Worm (Caenorhabditis elegans): ENCODE results near the gene F44E2.4.
A peak's percentile ranks its signal among the peaks of the same experiment; 100 is the strongest.

F44E2.4 gene

DNA sequence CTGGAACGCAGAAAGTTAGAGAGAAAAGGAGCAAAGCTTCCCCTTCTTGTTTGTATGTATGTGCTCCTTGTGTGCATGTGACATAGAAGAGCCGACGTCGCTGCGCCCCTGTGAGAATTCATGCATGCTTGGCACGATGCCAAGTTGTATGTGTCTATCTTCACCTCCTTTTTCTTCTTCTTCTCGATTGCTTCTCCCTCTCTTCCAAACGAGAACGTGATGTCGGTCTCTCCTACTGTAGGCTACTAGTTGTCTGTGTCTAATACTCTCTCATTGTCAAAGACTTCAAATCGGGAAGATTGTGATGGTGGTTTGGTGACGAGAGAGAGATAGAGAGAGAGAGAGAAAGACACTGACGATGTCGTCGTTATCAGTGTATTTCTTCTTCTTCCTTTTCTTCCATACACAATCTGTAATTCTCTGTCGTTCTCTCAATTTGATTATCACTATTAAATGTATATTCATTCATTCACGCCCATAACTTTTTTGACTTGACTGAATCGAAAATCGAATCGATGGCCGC is 41.0 kb downstream of the F44E2.4 start (continued):
- no peak for TF ChIP-seq efl-1 (GFP tag; optimal IDR thresholded peaks at IDR 0.05)
- TF ChIP-seq snpc-1.1 (tag; optimal IDR thresholded peaks at IDR 0.05; ENCODE audit: insufficient read depth), result no peak
- peak; percentile 16 for TF ChIP-seq F52B5.7 (tag; optimal IDR thresholded peaks at IDR 0.05)
- TF ChIP-seq egl-18 (GFP tag; IDR thresholded peaks at IDR 0.05), result no peak
- 0 out of 2 replicates have a peak, but pooled peaks have one; percentile 17 for TF ChIP-seq pbrm-1 (GFP tag; IDR thresholded peaks at IDR 0.05)
- TF ChIP-seq Y67H2A.10 (GFP tag; conservative IDR thresholded peaks at IDR 0.05), result no peak
- TF ChIP-seq B0336.3 (GFP tag; IDR thresholded peaks at IDR 0.05), result peak; percentile 81
- no peak for TF ChIP-seq madf-8 (GFP tag; conservative IDR thresholded peaks at IDR 0.05)
- no peak for TF ChIP-seq zim-3 (tag; optimal IDR thresholded peaks at IDR 0.05)
- no peak for TF ChIP-seq Y53G8AR.9 (GFP tag; conservative IDR thresholded peaks at IDR 0.05)
- no peak for TF ChIP-seq ama-1 (optimal IDR thresholded peaks at IDR 0.05)
- TF ChIP-seq ama-1 (GFP tag; optimal IDR thresholded peaks at IDR 0.05), result no peak
- TF ChIP-seq lir-1 (GFP tag; conservative IDR thresholded peaks at IDR 0.05), result no peak
- no peak for TF ChIP-seq rcor-1 (GFP tag; IDR thresholded peaks at IDR 0.05)
- no peak for TF ChIP-seq tbx-9 (tag; optimal IDR thresholded peaks at IDR 0.05; ENCODE audit: borderline replicate concordance)
- TF ChIP-seq dox-1 (GFP tag; IDR thresholded peaks at IDR 0.05), result peak; percentile 87
- TF ChIP-seq nhr-179 (tag; optimal IDR thresholded peaks at IDR 0.05), result no peak
- peak; percentile 65 for TF ChIP-seq C06A6.2 (GFP tag; conservative IDR thresholded peaks at IDR 0.05)
- peak; percentile 55 for TF ChIP-seq cebp-1 (GFP tag; IDR thresholded peaks at IDR 0.05)
- TF ChIP-seq cebp-1 (tag; optimal IDR thresholded peaks at IDR 0.05), result peak; percentile 81
- no peak for TF ChIP-seq sea-2 (GFP tag; IDR thresholded peaks at IDR 0.05)
- TF ChIP-seq snpc-4 (GFP tag; optimal IDR thresholded peaks at IDR 0.05), result peak; percentile 22
- TF ChIP-seq snpc-4 (tag; optimal IDR thresholded peaks at IDR 0.05), result peak; percentile 29 to 69 (median 43)
- no peak for TF ChIP-seq mxl-1 (tag; optimal IDR thresholded peaks at IDR 0.05)
- no peak for TF ChIP-seq ceh-40 (GFP tag; IDR thresholded peaks at IDR 0.05)
- no peak for TF ChIP-seq B0035.1 (tag; optimal IDR thresholded peaks at IDR 0.05)
- TF ChIP-seq athp-1 (tag; optimal IDR thresholded peaks at IDR 0.05), result no peak
- TF ChIP-seq T26A5.8 (tag; optimal IDR thresholded peaks at IDR 0.05), result no peak
- no peak for TF ChIP-seq cebp-2 (GFP tag; IDR thresholded peaks at IDR 0.05)
- TF ChIP-seq xnd-1 (tag; optimal IDR thresholded peaks at IDR 0.05), result no peak
- no peak for TF ChIP-seq lsy-27 (tag; optimal IDR thresholded peaks at IDR 0.05; ENCODE audit: borderline replicate concordance, insufficient read depth)
- no peak for TF ChIP-seq nhr-120 (GFP tag; IDR thresholded peaks at IDR 0.05)
- TF ChIP-seq ceh-79 (tag; optimal IDR thresholded peaks at IDR 0.05), result no peak
- TF ChIP-seq snpc-3.4 (tag; optimal IDR thresholded peaks at IDR 0.05), result no peak
- no peak for TF ChIP-seq ccch-3 (GFP tag; optimal IDR thresholded peaks at IDR 0.05)
- TF ChIP-seq B0261.1 (tag; optimal IDR thresholded peaks at IDR 0.05), result no peak
- TF ChIP-seq Y56A3A.18 (GFP tag; IDR thresholded peaks at IDR 0.05), result no peak
- no peak for TF ChIP-seq hlh-26 (GFP tag; conservative IDR thresholded peaks at IDR 0.05)
- TF ChIP-seq lag-1 (GFP tag; IDR thresholded peaks at IDR 0.05), result no peak
- no peak for TF ChIP-seq sdz-38 (tag; optimal IDR thresholded peaks at IDR 0.05)
- peak; percentile 99 for TF ChIP-seq nhr-80 (tag; optimal IDR thresholded peaks at IDR 0.05)
- TF ChIP-seq ztf-26 (tag; optimal IDR thresholded peaks at IDR 0.05), result peak; percentile 77
- TF ChIP-seq ets-4 (GFP tag; optimal IDR thresholded peaks at IDR 0.05), result peak; percentile 80
- no peak for TF ChIP-seq hrde-1 (tag; optimal IDR thresholded peaks at IDR 0.05; ENCODE audit: borderline replicate concordance)
- peak; percentile 74 for TF ChIP-seq K11D2.4 (GFP tag; IDR thresholded peaks at IDR 0.05)
- TF ChIP-seq nfya-1 (tag; optimal IDR thresholded peaks at IDR 0.05; ENCODE audit: borderline replicate concordance, insufficient read depth), result no peak
- TF ChIP-seq Y79H2A.3 (GFP tag; conservative IDR thresholded peaks at IDR 0.05), result no peak
- no peak for TF ChIP-seq F23B12.7 (tag; optimal IDR thresholded peaks at IDR 0.05; ENCODE audit: insufficient read depth)
- TF ChIP-seq F57A8.1 (GFP tag; optimal IDR thresholded peaks at IDR 0.05), result no peak
